Worm (Caenorhabditis elegans) whole organism, midembryonic: ENCODE results near the gene M176.4.

Experiments used
- T22C8.4 ChIP-seq: fragments of 200-800 bp; sonication (Bioruptor generic); IDR thresholded peaks from 2 replicates; pipeline ENCODE4 v1.3.6; 2022; ENCODE audit warnings: missing genetic modification characterization, missing compliant biosample characterization
- cog-1 ChIP-seq: sonication (generic microtip); optimal IDR thresholded peaks from 2 replicates; lab custom pipeline; 2016; ENCODE audit warnings: missing genetic modification characterization, missing compliant biosample characterization
- flt-1 ChIP-seq: fragments of 200-800 bp; sonication (Bioruptor generic); IDR thresholded peaks from 2 replicates; pipeline ENCODE4 v1.3.6; 2022; ENCODE audit warnings: missing genetic modification characterization, missing compliant biosample characterization
- klf-2 ChIP-seq: fragments of 200-800 bp; sonication (Bioruptor generic); conservative IDR thresholded peaks from 2 replicates; pipeline ENCODE4 v1.3.6; 2022; ENCODE audit warnings: missing genetic modification reagents, missing genetic modification characterization, missing compliant biosample characterization
- med-1 ChIP-seq: sonication (generic microtip); optimal IDR thresholded peaks from 2 replicates; lab custom pipeline; 2017; ENCODE audit warnings: missing genetic modification characterization, mild to moderate bottlenecking, missing compliant biosample characterization, antibody characterized with exemption, missing genetic modification reagents; ENCODE audit not compliant: insufficient read depth
- ref-1 ChIP-seq: fragments of 200-800 bp; sonication (Bioruptor generic); conservative IDR thresholded peaks from 2 replicates; pipeline ENCODE4 v1.3.6; 2022; ENCODE audit warnings: missing genetic modification reagents, missing genetic modification characterization, missing compliant biosample characterization
- tab-1 ChIP-seq: fragments of 200-800 bp; sonication (Bioruptor generic); IDR thresholded peaks from 2 replicates; pipeline ENCODE4 v1.3.6; 2022; ENCODE audit warnings: missing genetic modification characterization, missing compliant biosample characterization
- ztf-23 ChIP-seq: fragments of 200-800 bp; sonication (Bioruptor generic); IDR thresholded peaks from 2 replicates; pipeline ENCODE4 v1.3.6; 2022; ENCODE audit warnings: missing genetic modification reagents, missing genetic modification characterization, missing compliant biosample characterization
- ztf-29 ChIP-seq: fragments of 200-800 bp; sonication (Bioruptor generic); IDR thresholded peaks from 2 replicates; pipeline ENCODE4 v1.3.6; 2022; ENCODE audit warnings: missing genetic modification reagents, missing genetic modification characterization, missing compliant biosample characterization

The M176.4 gene

ce11 chrII:9466095-9466494, 47.9 kb downstream of the M176.4 start, which contains the start of gene chil-22:
chil-22 (minus strand) TSS chrII:9466195.
- TF ChIP-seq med-1 (GFP tag; lab: Kevin White, UChicago) (no peak), flt-1 (GFP tag; lab: Robert Waterston, UW) (no peak), tab-1 (GFP tag; lab: Robert Waterston, UW) (no peak), klf-2 (no peak), ztf-29 (GFP tag; lab: Robert Waterston, UW) (no peak), T22C8.4 (GFP tag; lab: Robert Waterston, UW) (no peak), ref-1 (GFP tag; lab: Robert Waterston, UW) (no peak), ztf-23 (GFP tag; lab: Robert Waterston, UW) (no peak), cog-1 (tag; lab: Kevin White, UChicago) (no peak)

ce11 chrII:9468414-9468813, 50.2 kb downstream of the M176.4 start, which contains the start of gene chil-23:
chil-23 (minus strand) TSS chrII:9468611.
- TF ChIP-seq cog-1 (tag; lab: Kevin White, UChicago) = no peak
- TF ChIP-seq flt-1 (GFP tag; lab: Robert Waterston, UW) = no peak
- TF ChIP-seq klf-2 = no peak
- no peak for TF ChIP-seq med-1 (GFP tag; lab: Kevin White, UChicago)
- TF ChIP-seq T22C8.4 (GFP tag; lab: Robert Waterston, UW) = no peak
- TF ChIP-seq ref-1 (GFP tag; lab: Robert Waterston, UW) = no peak
- no peak for TF ChIP-seq ztf-29 (GFP tag; lab: Robert Waterston, UW)
- TF ChIP-seq ztf-23 (GFP tag; lab: Robert Waterston, UW) = no peak
- no peak for TF ChIP-seq tab-1 (GFP tag; lab: Robert Waterston, UW)

- TF ChIP-seq ref-1 (GFP tag; lab: Robert Waterston, UW) (no peak), klf-2 (no peak), flt-1 (GFP tag; lab: Robert Waterston, UW) (no peak), med-1 (GFP tag; lab: Kevin White, UChicago) (no peak), tab-1 (GFP tag; lab: Robert Waterston, UW) (no peak), ztf-29 (GFP tag; lab: Robert Waterston, UW) (no peak), T22C8.4 (GFP tag; lab: Robert Waterston, UW) (no peak), cog-1 (tag; lab: Kevin White, UChicago) (no peak), ztf-23 (GFP tag; lab: Robert Waterston, UW) (no peak)
These were observed 51.9 kb downstream of the M176.4 start, which contains the start of gene T19H5.6 for ce11 chrII:9470027-9470426. T19H5.6 (minus strand) TSS chrII:9470221.
